Fruit fly (Drosophila melanogaster) S2 (cell line): ENCODE results near the gene cd.

Experiments
- CG8478 ChIP-seq: fragments of >200 bp; optimal IDR thresholded peaks from 2 replicates; lab custom pipeline; 2018
- CTCF ChIP-seq, 2 experiments: fragments of >200 bp; optimal IDR thresholded peaks; 2 replicates each; lab custom pipeline; 2018

DNA sequence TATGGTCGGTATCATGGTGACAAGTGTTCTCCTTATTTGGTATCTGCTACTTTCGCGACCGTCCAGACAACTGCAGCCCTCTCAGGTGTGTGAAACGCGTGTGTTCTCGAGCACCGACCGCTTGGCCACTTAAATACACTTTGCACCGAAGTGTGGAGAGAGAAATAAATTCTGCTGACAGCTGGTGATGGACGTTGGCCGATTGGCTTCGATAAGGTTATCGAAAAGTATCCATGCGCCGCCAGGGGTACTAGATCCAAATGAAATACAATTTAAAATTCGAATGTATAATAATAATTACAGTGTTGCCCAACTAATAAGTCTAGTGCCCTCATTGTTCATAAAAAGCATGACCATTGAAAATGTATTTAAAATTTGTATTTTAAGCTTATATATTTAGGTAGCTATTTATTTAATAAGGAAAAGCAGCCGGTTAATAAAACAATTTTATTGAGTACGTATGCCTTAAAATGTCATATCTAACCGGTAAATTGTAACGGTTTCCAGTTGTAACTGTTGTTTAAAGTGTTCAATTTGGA is 8.4 kb upstream of the cd start, which contains the start of the genes Gclm and CG17625:
- TF ChIP-seq CG8478 (no peak), CTCF (optimal IDR thresholded peaks at IDR 0.05; lab: Kevin White, UChicago) (no peak)
